Worm (Caenorhabditis elegans) whole organism, late embryonic: Measurements from ENCODE around the gene dyla-1.

Experiments
- T23F11.4 ChIP-seq: fragments of 200-800 bp; sonication (Bioruptor generic); optimal IDR thresholded peaks from 2 replicates; lab custom pipeline; 2018; ENCODE audit warnings: mild to moderate bottlenecking, missing genetic modification characterization, missing compliant biosample characterization
- Y22D7AL.16 ChIP-seq: sonication (generic microtip); optimal IDR thresholded peaks from 2 replicates; lab custom pipeline; 2016; ENCODE audit warnings: missing genetic modification characterization, missing compliant biosample characterization
- ama-1 ChIP-seq: fragments of 150-350 bp; optimal IDR thresholded peaks from 2 replicates; lab custom pipeline; 2014
- ceh-6 ChIP-seq: fragments of 200-800 bp; sonication (Bioruptor generic); optimal IDR thresholded peaks from 2 replicates; lab custom pipeline; 2018; ENCODE audit warnings: mild to moderate bottlenecking, missing genetic modification characterization, missing compliant biosample characterization
- dmd-4 ChIP-seq: sonication (generic microtip); optimal IDR thresholded peaks from 2 replicates; lab custom pipeline; 2016; ENCODE audit warnings: borderline replicate concordance, missing genetic modification characterization, missing compliant biosample characterization
- elt-2 ChIP-seq: sonication (generic microtip); optimal IDR thresholded peaks from 2 replicates; lab custom pipeline; 2016; ENCODE audit warnings: missing genetic modification reagents, missing genetic modification characterization, missing compliant biosample characterization
- elt-4 ChIP-seq: sonication (generic microtip); optimal IDR thresholded peaks from 2 replicates; lab custom pipeline; 2016; ENCODE audit warnings: missing genetic modification characterization, missing compliant biosample characterization
- eyg-1 ChIP-seq: sonication (generic microtip); optimal IDR thresholded peaks from 2 replicates; lab custom pipeline; 2016; ENCODE audit warnings: missing genotype, missing genetic modification characterization, missing compliant biosample characterization
- nhr-11 ChIP-seq: fragments of 150-350 bp; optimal IDR thresholded peaks from 2 replicates; lab custom pipeline; 2014; ENCODE audit warnings: missing biosample characterization, missing genetic modification characterization
- pat-9 ChIP-seq: fragments of 200-800 bp; sonication (Bioruptor generic); optimal IDR thresholded peaks from 2 replicates; lab custom pipeline; 2018; ENCODE audit warnings: mild to moderate bottlenecking, missing genetic modification characterization, moderate library complexity, missing compliant biosample characterization
- pha-4 ChIP-seq: fragments of 150-350 bp; optimal IDR thresholded peaks from 2 replicates; lab custom pipeline; 2018; ENCODE audit warnings: missing biosample characterization, missing genetic modification reagents, missing genetic modification characterization
- sdc-2 ChIP-seq: sonication (generic microtip); optimal IDR thresholded peaks from 2 replicates; lab custom pipeline; 2016; ENCODE audit warnings: missing genotype, missing genetic modification characterization, missing compliant biosample characterization
- syd-9 ChIP-seq: sonication (generic microtip); optimal IDR thresholded peaks from 2 replicates; lab custom pipeline; 2016; ENCODE audit warnings: mild to moderate bottlenecking, missing genetic modification characterization, moderate library complexity, missing compliant biosample characterization
- tbx-2 ChIP-seq: sonication (generic microtip); optimal IDR thresholded peaks from 2 replicates; lab custom pipeline; 2016; ENCODE audit warnings: missing genetic modification characterization, missing compliant biosample characterization

DNA sequence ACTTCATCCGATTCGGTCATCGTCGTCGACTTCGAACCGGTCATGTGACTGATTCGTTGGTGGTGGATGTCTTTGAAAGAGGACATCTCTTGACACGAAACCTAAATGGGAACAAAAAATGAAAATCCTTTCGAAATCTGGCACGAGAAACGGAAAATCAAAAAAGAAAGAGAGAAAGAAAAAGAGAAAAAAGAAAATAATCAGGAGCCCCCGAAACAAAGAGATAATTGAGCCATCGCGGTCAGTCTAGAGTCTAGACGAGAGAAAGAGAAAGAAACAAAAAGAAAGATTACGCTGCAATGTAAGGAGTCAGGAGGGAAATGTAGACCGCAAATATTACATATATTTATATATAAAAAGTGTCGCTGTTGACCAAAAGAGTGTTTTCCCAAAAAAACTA is 28.1 kb downstream of the dyla-1 start, which contains the start of gene aakg-2:
- no peak for TF ChIP-seq elt-4 (tag; lab: Kevin White, UChicago)
- no peak for TF ChIP-seq elt-2 (tag; lab: Kevin White, UChicago)
- no peak for TF ChIP-seq ceh-6 (GFP tag; lab: Kevin White, UChicago)
- TF ChIP-seq pat-9 = no peak
- TF ChIP-seq nhr-11 (tag; lab: Kevin White, UChicago) = no peak
- no peak for TF ChIP-seq pha-4 (tag; lab: Kevin White, UChicago)
- no peak for TF ChIP-seq eyg-1 (tag; lab: Kevin White, UChicago)
- no peak for TF ChIP-seq ama-1
- TF ChIP-seq T23F11.4 (GFP tag; lab: Kevin White, UChicago) = no peak
- TF ChIP-seq sdc-2 (tag; lab: Kevin White, UChicago) = no peak
- no peak for TF ChIP-seq syd-9
- TF ChIP-seq Y22D7AL.16 (tag; lab: Kevin White, UChicago) = no peak
- no peak for TF ChIP-seq dmd-4 (tag; lab: Kevin White, UChicago)
- no peak for TF ChIP-seq tbx-2 (tag; lab: Kevin White, UChicago)
